Worm (Caenorhabditis elegans) whole organism, L4 larva: ENCODE results near the gene D1022.2.
A peak's percentile ranks its signal among the peaks of the same experiment; 100 is the strongest.

Experiments used
- F37D6.2 ChIP-seq: sonication (generic microtip); optimal IDR thresholded peaks from 2 replicates; lab custom pipeline; 2016; ENCODE audit warnings: mild to moderate bottlenecking, missing genetic modification characterization, missing compliant biosample characterization
- T26A8.4 ChIP-seq: fragments of 200-800 bp; sonication (Bioruptor generic); IDR thresholded peaks from 2 replicates; pipeline ENCODE4 v1.3.6; 2022; ENCODE audit warnings: missing genetic modification characterization, missing compliant biosample characterization
- Y5F2A.4 ChIP-seq: fragments of 200-800 bp; sonication (Bioruptor generic); optimal IDR thresholded peaks from 2 replicates; lab custom pipeline; 2018; ENCODE audit warnings: mild to moderate bottlenecking, missing genetic modification characterization, missing compliant biosample characterization
- ZK337.2 ChIP-seq: fragments of 200-800 bp; sonication (Bioruptor generic); IDR thresholded peaks from 2 replicates; pipeline ENCODE4 v1.3.6; 2022; ENCODE audit warnings: missing genetic modification reagents, missing genetic modification characterization, missing compliant biosample characterization
- aha-1 ChIP-seq: fragments of 150-350 bp; peaks from one replicate; lab custom pipeline; 2014; ENCODE audit warnings: missing biosample characterization, missing genetic modification characterization
- ceh-32 ChIP-seq: sonication (generic microtip); optimal IDR thresholded peaks from 2 replicates; lab custom pipeline; 2016; ENCODE audit warnings: mild to moderate bottlenecking, missing genetic modification characterization, missing compliant biosample characterization; ENCODE audit not compliant: poor library complexity
- ceh-62 ChIP-seq: sonication (generic microtip); optimal IDR thresholded peaks from 2 replicates; lab custom pipeline; 2017; ENCODE audit warnings: missing biosample characterization, missing genetic modification characterization
- daf-19 ChIP-seq: fragments of 200-800 bp; sonication (Bioruptor generic); conservative IDR thresholded peaks from 2 replicates; pipeline ENCODE4 v1.3.6; 2022; ENCODE audit warnings: missing genetic modification characterization, missing compliant biosample characterization
- fkh-10 ChIP-seq: fragments of 150-350 bp; optimal IDR thresholded peaks from 2 replicates; lab custom pipeline; 2014; ENCODE audit warnings: missing biosample characterization, missing genetic modification reagents, missing genetic modification characterization
- fos-1 ChIP-seq: fragments of 150-350 bp; optimal IDR thresholded peaks from 2 replicates; lab custom pipeline; 2014; ENCODE audit warnings: missing biosample characterization, missing genetic modification characterization
- gei-8 ChIP-seq: fragments of 200-800 bp; sonication (Bioruptor generic); optimal IDR thresholded peaks from 2 replicates; lab custom pipeline; 2018; ENCODE audit warnings: mild to moderate bottlenecking, missing genetic modification characterization, missing compliant biosample characterization
- hlh-11 ChIP-seq: fragments of 200-800 bp; sonication (Bioruptor generic); optimal IDR thresholded peaks from 2 replicates; lab custom pipeline; 2018; ENCODE audit warnings: mild to moderate bottlenecking, missing genetic modification characterization, missing compliant biosample characterization
- hlh-30 ChIP-seq: sonication (generic microtip); optimal IDR thresholded peaks from 2 replicates; lab custom pipeline; 2017; ENCODE audit warnings: antibody characterized with exemption, mild to moderate bottlenecking, missing genetic modification characterization, missing compliant biosample characterization; ENCODE audit not compliant: insufficient read depth
- lsy-2 ChIP-seq, 2 experiments: fragments of 150-350 bp in 1 of 2; sonication (generic microtip) in 1 of 2; optimal IDR thresholded peaks; 2 replicates each; lab custom pipeline; 2014 to 2017; ENCODE audit warnings: missing biosample characterization in 2 of 2, missing genetic modification characterization in 2 of 2
- madf-9 ChIP-seq: fragments of 200-800 bp; sonication (Bioruptor generic); conservative IDR thresholded peaks from 2 replicates; pipeline ENCODE4 v1.3.6; 2022; ENCODE audit warnings: missing genetic modification reagents, missing genetic modification characterization, missing compliant biosample characterization
- mdl-1 ChIP-seq, 2 experiments: fragments of 150-350 bp in 1 of 2; sonication (generic microtip) in 1 of 2; optimal IDR thresholded peaks; 2 replicates each; lab custom pipeline; 2014 to 2017; ENCODE audit warnings: missing biosample characterization in 2 of 2, missing genetic modification characterization in 2 of 2
- nhr-237 ChIP-seq: sonication (generic microtip); optimal IDR thresholded peaks from 2 replicates; lab custom pipeline; 2017; ENCODE audit warnings: missing biosample characterization, missing genetic modification characterization
- nhr-28 ChIP-seq: fragments of 150-350 bp; optimal IDR thresholded peaks from 2 replicates; lab custom pipeline; 2014; ENCODE audit warnings: missing biosample characterization, missing genetic modification characterization
- nhr-41 ChIP-seq: fragments of 200-800 bp; sonication (Bioruptor generic); IDR thresholded peaks from 2 replicates; pipeline ENCODE4 v1.3.6; 2022; ENCODE audit warnings: missing genetic modification reagents, missing genetic modification characterization, missing compliant biosample characterization
- nhr-42 ChIP-seq: fragments of 200-800 bp; sonication (Bioruptor generic); IDR thresholded peaks from 2 replicates; pipeline ENCODE4 v1.3.6; 2022; ENCODE audit warnings: missing genetic modification characterization, missing compliant biosample characterization
- nhr-48 ChIP-seq: sonication (generic microtip); optimal IDR thresholded peaks from 2 replicates; lab custom pipeline; 2016; ENCODE audit warnings: mild to moderate bottlenecking, missing genetic modification characterization, missing compliant biosample characterization
- pqm-1 ChIP-seq: sonication (generic microtip); optimal IDR thresholded peaks from 2 replicates; lab custom pipeline; 2017; ENCODE audit warnings: missing biosample characterization, missing genetic modification characterization
- rbr-2 ChIP-seq: sonication (generic microtip); optimal IDR thresholded peaks from 2 replicates; lab custom pipeline; 2016; ENCODE audit warnings: missing genotype, missing genetic modification characterization, missing compliant biosample characterization
- snpc-4 ChIP-seq: fragments of 150-350 bp; optimal IDR thresholded peaks from 2 replicates; lab custom pipeline; 2014; ENCODE audit warnings: missing biosample characterization, missing genetic modification characterization
- spr-1 ChIP-seq: sonication (generic microtip); optimal IDR thresholded peaks from 2 replicates; lab custom pipeline; 2016; ENCODE audit warnings: mild to moderate bottlenecking, missing genetic modification characterization, missing compliant biosample characterization
- unc-62 ChIP-seq, 3 experiments: fragments of 150-350 bp in 1 of 3; sonication (generic microtip); optimal IDR thresholded peaks in 2 of 3; peaks in 1 of 3; 1 replicate in 1 of 3; 2 replicates in 2 of 3; lab custom pipeline; 2014 to 2017; ENCODE audit warnings: missing biosample characterization in 3 of 3, missing genetic modification characterization in 3 of 3, missing genetic modification reagents in 3 of 3, missing genotype in 1 of 3
- vab-7 ChIP-seq: fragments of 200-800 bp; sonication (Bioruptor generic); IDR thresholded peaks from 2 replicates; pipeline ENCODE4 v1.3.6; 2022; ENCODE audit warnings: missing genetic modification reagents, missing genetic modification characterization, missing compliant biosample characterization
- zip-2 ChIP-seq: fragments of 150-350 bp; optimal IDR thresholded peaks from 2 replicates; lab custom pipeline; 2014; ENCODE audit warnings: missing biosample characterization, missing genetic modification characterization
- ztf-7 ChIP-seq: fragments of 150-350 bp; optimal IDR thresholded peaks from 2 replicates; lab custom pipeline; 2014; ENCODE audit warnings: missing biosample characterization, missing genetic modification characterization

Gene D1022.2

DNA sequence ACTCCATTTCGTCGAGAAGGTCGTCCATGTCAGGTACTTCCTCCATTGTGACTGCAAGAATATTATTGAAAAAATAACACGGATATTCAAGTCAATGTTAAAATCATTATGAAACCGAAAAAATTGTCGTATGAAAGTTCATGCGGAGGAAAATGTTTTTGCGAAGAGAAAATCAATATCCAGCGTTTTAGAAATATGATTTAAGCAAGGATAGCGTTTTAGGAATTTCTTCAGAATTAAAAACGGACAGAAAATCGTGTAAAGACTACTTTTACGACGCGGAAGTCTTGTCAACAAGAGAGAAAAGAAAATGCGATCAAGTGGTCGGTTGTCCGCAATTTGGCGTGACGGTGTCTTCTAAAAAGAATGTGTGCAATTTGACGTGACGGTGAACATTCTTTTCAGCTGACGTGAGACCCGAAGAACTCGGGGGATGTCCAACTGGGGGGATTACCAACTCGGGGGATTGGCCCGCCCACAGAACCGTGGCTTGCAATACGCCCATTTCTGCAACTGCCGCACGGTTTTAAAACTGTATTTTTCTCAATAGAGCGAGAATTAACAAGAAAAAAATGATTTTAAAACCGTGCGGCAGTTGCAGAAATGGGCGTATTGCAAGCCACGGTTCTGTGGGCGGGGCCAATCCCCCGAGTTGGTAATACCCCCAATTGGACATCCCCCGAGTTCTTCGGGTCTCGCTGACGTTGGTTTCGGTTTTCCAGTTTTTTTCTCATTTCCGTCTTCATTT is 19.4 kb downstream of the D1022.2 start, which contains the start of the genes aka-1 and ubc-6 (continued):
- peak; percentile 95 for TF ChIP-seq T26A8.4 (GFP tag; lab: Robert Waterston, UW)
- TF ChIP-seq vab-7 (GFP tag; lab: Robert Waterston, UW) = peak; percentile 93
- TF ChIP-seq ZK337.2 (GFP tag; lab: Robert Waterston, UW) = peak; percentile 71
- peak; percentile 14 for TF ChIP-seq ztf-7
- TF ChIP-seq nhr-42 (GFP tag; lab: Robert Waterston, UW) = peak; percentile 94
- no peak for TF ChIP-seq snpc-4 (tag; lab: Kevin White, UChicago)
- peak; percentile 98 for TF ChIP-seq hlh-11
- TF ChIP-seq nhr-48 (tag; lab: Kevin White, UChicago) = peak; percentile 82
- peak; percentile 61; the same call in 1 of the 2 replicates for TF ChIP-seq nhr-41 (GFP tag; lab: Robert Waterston, UW)
- peak; percentile 47 for TF ChIP-seq fkh-10 (GFP tag; lab: Kevin White, UChicago)
- TF ChIP-seq fos-1 (tag; lab: Kevin White, UChicago) = no peak

DNA sequence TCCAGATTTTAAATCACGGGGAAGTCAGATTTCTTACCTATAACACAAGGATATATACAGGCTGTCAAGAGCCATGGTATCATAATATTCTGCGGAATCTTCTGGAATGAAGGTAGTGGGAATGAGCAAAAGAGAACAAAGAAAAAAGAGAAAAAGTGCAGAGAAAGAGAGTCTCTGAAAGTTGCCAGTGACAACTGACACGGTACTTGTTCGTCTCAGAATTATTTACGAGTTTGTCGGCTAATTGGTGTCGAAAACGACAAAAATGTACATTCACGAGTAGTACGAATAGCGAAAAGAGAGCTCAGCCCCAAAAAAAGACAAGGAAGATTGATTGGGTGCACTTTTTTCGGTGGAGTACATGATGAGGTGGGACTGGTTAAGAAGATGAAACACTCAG is 23.7 kb downstream of the D1022.2 start, which contains the start of gene cah-2:
Gene cah-2, minus strand, starts transcription at position 101 of the 400 bp plus-strand sequence.
- TF ChIP-seq nhr-42 (GFP tag; lab: Robert Waterston, UW) = no peak
- no peak for TF ChIP-seq ceh-32 (tag; lab: Kevin White, UChicago)

DNA sequence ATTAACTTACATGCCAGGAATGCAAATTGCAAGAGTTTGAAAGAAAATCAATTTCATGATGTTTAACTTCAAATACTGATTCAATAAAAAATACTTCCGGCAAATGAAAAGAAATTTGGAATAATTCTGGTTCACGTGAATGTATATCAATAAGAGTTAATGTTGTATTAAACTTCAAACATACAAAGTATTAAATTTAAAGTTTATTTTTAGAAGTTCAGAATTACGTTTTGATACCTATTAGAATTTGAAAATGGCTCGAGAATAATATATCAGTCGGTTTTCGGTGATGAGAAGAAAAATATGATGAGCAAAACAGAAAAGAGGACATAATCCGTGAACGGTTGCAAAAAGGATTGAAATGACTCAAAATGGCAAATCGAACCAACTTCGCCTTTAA is 30.3 kb downstream of the D1022.2 start, which contains the start of gene D1022.9:
Gene D1022.9, minus strand, starts transcription at position 101 of the 400 bp plus-strand sequence.
- TF ChIP-seq daf-19 (no peak), nhr-237 (no peak), unc-62 (GFP tag; optimal IDR thresholded peaks at IDR 0.05 in 1 of 2; lab: Kevin White, UChicago) (no peak), unc-62 (tag; optimal IDR thresholded peaks at IDR 0.05; lab: Kevin White, UChicago) (no peak)

DNA sequence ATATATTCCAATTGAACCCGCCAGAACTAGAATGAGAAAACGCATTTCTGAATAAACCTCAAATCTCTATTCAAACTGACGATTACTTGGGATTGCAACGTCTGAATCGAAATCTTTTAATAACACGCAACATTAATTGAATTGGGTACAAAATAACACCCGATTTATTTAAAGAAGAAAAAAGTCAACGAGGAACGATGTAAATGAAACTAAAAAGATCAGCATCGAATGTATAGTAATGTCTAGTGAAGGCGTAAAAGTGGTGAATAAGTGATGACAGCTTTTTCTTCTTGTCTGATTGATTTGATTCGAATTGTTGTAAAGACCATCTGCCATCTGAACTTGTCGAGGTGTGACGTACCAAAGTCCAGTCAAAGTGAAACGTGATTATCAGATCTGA is 34.3 kb downstream of the D1022.2 start, which contains the start of gene nas-23:
Gene nas-23, minus strand, starts transcription at position 101 of the 400 bp plus-strand sequence.
- TF ChIP-seq aha-1 (tag; lab: Kevin White, UChicago) (peak; percentile 73), mdl-1 (tag; optimal IDR thresholded peaks at IDR 0.05; lab: Kevin White, UChicago) (no peak)
- TF ChIP-seq, all 104 proteins: peak for 1

DNA sequence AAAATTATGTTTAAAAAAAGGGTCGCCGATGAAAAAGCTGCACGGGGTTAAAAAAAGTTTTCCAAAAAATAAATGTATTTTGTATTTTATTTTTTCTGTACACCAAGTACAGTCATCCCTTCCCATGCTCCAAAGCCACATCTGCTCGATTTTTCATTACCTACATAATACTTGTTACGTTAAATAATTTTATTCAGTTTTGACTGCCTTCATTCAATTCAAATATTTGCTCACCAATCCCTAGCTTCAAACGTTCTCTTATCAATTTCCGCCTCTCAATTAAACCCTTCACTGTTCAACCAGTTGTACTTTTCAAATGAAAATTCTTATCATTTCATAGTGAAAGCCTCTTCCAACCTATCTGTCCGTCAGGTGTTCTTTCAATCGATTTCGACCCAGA is 34.9 kb downstream of the D1022.2 start, which contains the start of gene R10H1.1:
Gene R10H1.1, plus strand, starts transcription at position 301 of the 400 bp plus-strand sequence.
- peak; percentile 42 for TF ChIP-seq nhr-28 (tag; lab: Kevin White, UChicago)
- no peak for TF ChIP-seq lsy-2 (tag; optimal IDR thresholded peaks at IDR 0.05; lab: Kevin White, UChicago)
- peak; percentile 63 for TF ChIP-seq pqm-1 (tag; lab: Kevin White, UChicago)
- TF ChIP-seq F37D6.2 (tag; lab: Kevin White, UChicago) = no peak
- TF ChIP-seq spr-1 = no peak
- TF ChIP-seq madf-9 (GFP tag; lab: Robert Waterston, UW) = no peak

DNA sequence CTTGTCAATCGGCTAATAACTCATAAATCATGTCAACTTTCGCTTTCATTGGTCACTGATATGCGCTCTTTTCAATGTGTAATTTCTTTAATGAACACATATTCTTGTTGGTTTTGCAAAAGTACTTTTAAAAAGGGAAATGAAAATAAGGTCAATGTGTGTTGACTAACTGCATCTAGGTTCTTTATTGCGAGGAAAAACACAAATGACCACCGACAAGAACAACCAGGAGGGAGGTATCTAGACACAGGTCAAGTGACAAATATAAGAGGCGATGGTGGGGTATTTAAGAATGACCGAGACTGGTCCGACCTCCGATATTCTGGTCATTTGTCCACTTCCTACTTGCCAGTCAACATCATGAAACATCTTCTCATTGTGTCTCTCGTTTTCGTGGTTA is 36.8 kb downstream of the D1022.2 start, which contains the start of gene spi-1:
Gene spi-1, plus strand, starts transcription at position 178 of the 400 bp plus-strand sequence.
- peak; percentile 42 for TF ChIP-seq hlh-30 (tag; lab: Kevin White, UChicago)
- TF ChIP-seq rbr-2 (tag; lab: Kevin White, UChicago) = no peak
- peak in 1 of 2 experiments; percentile 85 for TF ChIP-seq unc-62 (GFP tag; optimal IDR thresholded peaks at IDR 0.05 in 1 of 2; lab: Kevin White, UChicago)
- TF ChIP-seq unc-62 (tag; optimal IDR thresholded peaks at IDR 0.05; lab: Kevin White, UChicago) = no peak
- no peak for TF ChIP-seq zip-2 (tag; lab: Kevin White, UChicago)

DNA sequence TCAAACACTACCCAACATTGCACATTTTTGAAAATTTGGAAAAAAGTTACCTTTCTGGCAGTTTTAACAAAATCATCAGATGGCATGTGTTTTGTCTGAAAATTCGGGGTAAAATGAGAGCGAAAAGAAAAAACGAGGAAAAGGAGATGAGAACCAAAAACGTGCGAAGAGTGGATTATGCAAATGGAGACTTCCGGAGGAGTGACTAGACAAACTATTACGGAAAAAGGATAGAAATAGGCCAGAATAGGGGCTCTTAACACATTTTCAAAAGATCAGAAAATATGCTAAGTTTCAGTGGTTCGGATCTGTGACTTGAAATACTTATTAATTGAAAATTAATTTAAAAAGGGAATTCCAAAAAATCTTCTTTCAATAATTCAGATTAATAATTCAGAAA is 40.1 kb downstream of the D1022.2 start, which contains the start of gene srab-14:
Gene srab-14, minus strand, starts transcription at position 101 of the 400 bp plus-strand sequence.
- TF ChIP-seq gei-8 (GFP tag; lab: Kevin White, UChicago) = no peak
- TF ChIP-seq Y5F2A.4 (GFP tag; lab: Kevin White, UChicago) = no peak
- TF ChIP-seq ceh-62 (tag; lab: Kevin White, UChicago) = no peak
